Fruit fly (Drosophila melanogaster) whole organism: ENCODE measurements around the gene Vps39.

ENCODE experiments used
- CG8478 ChIP-seq: fragments of >200 bp; optimal IDR thresholded peaks from 2 replicates; lab custom pipeline; 2018; ENCODE audit warnings: inconsistent platforms
- Dll ChIP-seq: fragments of >200 bp; optimal IDR thresholded peaks from 2 replicates; lab custom pipeline; 2017
- pan ChIP-seq: fragments of >200 bp; optimal IDR thresholded peaks from 2 replicates; lab custom pipeline; 2017
- psq ChIP-seq: fragments of >200 bp; optimal IDR thresholded peaks from 2 replicates; lab custom pipeline; 2017
- usp ChIP-seq: fragments of >200 bp; optimal IDR thresholded peaks from 2 replicates; lab custom pipeline; 2017; ENCODE audit warnings: missing biosample characterization, missing genetic modification characterization, mixed read lengths

DNA sequence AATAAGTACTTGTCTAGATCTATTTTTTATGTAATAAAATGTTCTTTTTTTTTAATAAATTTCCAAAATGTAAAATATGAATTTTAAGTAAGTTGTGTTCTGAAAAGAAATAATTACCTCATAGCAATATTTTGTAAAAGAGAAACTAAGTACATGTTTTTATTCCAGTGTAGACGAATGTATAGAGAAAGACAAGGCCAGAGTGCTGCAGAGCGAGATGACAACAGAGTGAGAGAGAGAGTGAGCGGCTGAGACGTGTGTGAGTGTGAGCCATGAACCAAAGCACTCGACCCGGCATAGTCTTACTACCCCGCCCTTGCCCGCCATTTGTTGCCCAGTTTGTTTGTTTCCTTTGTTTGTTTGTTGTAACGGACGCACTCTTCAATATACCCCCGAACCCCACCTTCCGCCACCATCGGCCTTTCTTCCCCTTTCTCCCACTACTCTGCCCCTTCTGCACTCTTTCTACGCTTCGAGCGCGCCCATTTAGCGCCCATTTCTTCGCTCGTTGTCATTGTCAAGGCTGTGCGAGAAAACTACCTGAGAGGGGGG, 37.2 kb upstream of the Vps39 start:
- TF ChIP-seq pan (lab: Kevin White, UChicago) (no peak), CG8478 (lab: Kevin White, UChicago) (no peak), Dll (no peak), psq (lab: Kevin White, UChicago) (no peak), usp (GFP tag; lab: Kevin White, UChicago) (no peak)
